Fruit fly (Drosophila melanogaster) whole organism, pupa: ENCODE results near the gene Alg2.

ENCODE experiments used
- CG10348 ChIP-seq: fragments of 200-800 bp; sonication (Bioruptor generic); IDR thresholded peaks from 2 replicates; pipeline ENCODE4 v1.3.6; 2022; ENCODE audit warnings: missing biosample characterization, missing genetic modification characterization
- CG12605 ChIP-seq: fragments of 200-800 bp; sonication (Bioruptor generic); IDR thresholded peaks from 2 replicates; pipeline ENCODE4 v1.3.6; 2022; ENCODE audit warnings: missing biosample characterization, missing genetic modification characterization
- CG14655 ChIP-seq: fragments of 200-800 bp; sonication (Bioruptor generic); optimal IDR thresholded peaks from 3 replicates; lab custom pipeline; 2017; ENCODE audit warnings: mild to moderate bottlenecking, missing biosample characterization, missing genetic modification reagents, missing genetic modification characterization
- CG17806 ChIP-seq: fragments of 200-800 bp; sonication (Bioruptor generic); optimal IDR thresholded peaks from 2 replicates; lab custom pipeline; 2018; ENCODE audit warnings: missing biosample characterization, mild to moderate bottlenecking, missing genetic modification characterization, moderate library complexity
- CG4496 ChIP-seq: fragments of 200-800 bp; sonication (Bioruptor generic); IDR thresholded peaks from 3 replicates; pipeline ENCODE4 v1.3.6; 2022; ENCODE audit warnings: missing biosample characterization, missing genetic modification characterization
- CG8159 ChIP-seq: fragments of 200-800 bp; sonication (Bioruptor generic); optimal IDR thresholded peaks from 3 replicates; lab custom pipeline; 2018; ENCODE audit warnings: missing biosample characterization, mild to moderate bottlenecking, missing genetic modification characterization, moderate library complexity
- CG8301 ChIP-seq: fragments of 200-800 bp; sonication (Bioruptor generic); optimal IDR thresholded peaks from 2 replicates; lab custom pipeline; 2018; ENCODE audit warnings: missing biosample characterization, mild to moderate bottlenecking, missing genetic modification characterization
- EcR ChIP-seq: fragments of 200-800 bp; sonication (Bioruptor generic); optimal IDR thresholded peaks from 3 replicates; lab custom pipeline; 2019; ENCODE audit warnings: missing biosample characterization, missing genetic modification characterization, mild to moderate bottlenecking, moderate library complexity, missing genetic modification reagents
- rn ChIP-seq: fragments of 200-800 bp; sonication (Bioruptor generic); IDR thresholded peaks from 2 replicates; pipeline ENCODE4 v1.3.6; 2022; ENCODE audit warnings: missing biosample characterization, missing genetic modification characterization

- TF ChIP-seq CG4496 (GFP tag; lab: Robert Waterston, UW) (no peak), CG12605 (no peak), CG17806 (tag; lab: Kevin White, UChicago) (no peak), CG8301 (no peak), CG14655 (no peak), EcR (GFP tag; lab: Kevin White, UChicago) (peak; percentile 7), CG8159 (no peak), CG10348 (GFP tag; lab: Robert Waterston, UW) (peak; percentile 16; the same call in 1 of the 2 replicates), rn (GFP tag; lab: Robert Waterston, UW) (no peak)
These were observed 35.0 kb downstream of the Alg2 start, which contains the start of the genes MnM and Girdin for dm6 chr3L:3178530-3179096.
